Worm (Caenorhabditis elegans): ENCODE data around the gene C28C12.1.

DNA sequence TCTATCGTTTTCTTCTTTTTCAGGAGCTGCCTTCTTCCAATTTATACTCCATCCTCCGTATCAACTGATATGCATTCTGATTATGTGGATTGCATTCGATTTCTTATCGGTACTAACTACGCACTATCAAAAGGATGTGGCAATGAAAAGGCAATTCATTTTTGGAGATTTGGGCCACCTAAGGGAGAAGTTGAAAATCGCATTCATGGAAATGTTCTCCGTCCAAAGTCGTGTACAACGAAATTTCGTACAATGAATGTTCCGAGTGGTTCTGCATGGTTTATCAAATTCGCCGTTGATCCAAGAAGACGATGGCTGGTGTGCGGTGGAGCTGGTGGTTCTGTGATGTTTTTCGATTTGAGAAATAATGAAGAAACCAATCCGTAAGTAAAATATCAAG lies 11.2 kb downstream of the C28C12.1 start, which contains the start of gene C09G4.4:
- TF ChIP-seq ama-1 (optimal IDR thresholded peaks at IDR 0.05): no peak
- TF ChIP-seq nhr-77 (tag; optimal IDR thresholded peaks at IDR 0.05): no peak
- no peak for TF ChIP-seq elt-2 (tag; optimal IDR thresholded peaks at IDR 0.05)
- no peak for TF ChIP-seq nhr-28 (tag; optimal IDR thresholded peaks at IDR 0.05)
- TF ChIP-seq ztf-4 (tag; optimal IDR thresholded peaks at IDR 0.05): no peak
- TF ChIP-seq lin-39 (tag; optimal IDR thresholded peaks at IDR 0.05): no peak
- no peak for TF ChIP-seq R02D3.7 (tag; optimal IDR thresholded peaks at IDR 0.05)
- TF ChIP-seq snpc-4 (tag; optimal IDR thresholded peaks at IDR 0.05): no peak
